Worm (Caenorhabditis elegans): Measurements from ENCODE around the gene C26B9.3.

C26B9.3 gene

DNA sequence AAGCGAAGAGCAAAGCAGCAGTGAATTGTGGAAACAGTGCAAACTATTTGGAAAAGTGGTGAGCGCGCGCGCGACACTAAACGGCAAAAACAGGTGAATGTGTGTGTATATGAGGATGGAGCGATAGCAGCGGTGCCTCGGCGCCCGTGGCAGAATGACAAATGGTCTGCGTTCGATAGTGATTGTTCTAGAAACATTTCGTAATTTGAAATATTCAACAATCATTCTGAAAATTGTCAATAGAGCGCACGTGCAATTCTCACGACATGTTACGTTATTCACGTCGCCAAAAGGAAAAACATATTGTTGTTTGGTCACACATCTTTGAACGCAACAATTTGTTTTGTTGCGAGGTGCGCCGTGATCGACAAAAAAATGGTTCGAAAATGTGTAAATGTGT, 17.2 kb downstream of the C26B9.3 start:
- no peak for TF ChIP-seq lin-13 (tag; optimal IDR thresholded peaks at IDR 0.05)
- TF ChIP-seq unc-120 (tag; optimal IDR thresholded peaks at IDR 0.05; ENCODE audit: poor library complexity, severe bottlenecking), result no peak
- TF ChIP-seq zip-8 (tag; optimal IDR thresholded peaks at IDR 0.05), result no peak
- no peak for TF ChIP-seq nhr-76 (tag; optimal IDR thresholded peaks at IDR 0.05)
- no peak for TF ChIP-seq ham-2 (GFP tag; optimal IDR thresholded peaks at IDR 0.05)

DNA sequence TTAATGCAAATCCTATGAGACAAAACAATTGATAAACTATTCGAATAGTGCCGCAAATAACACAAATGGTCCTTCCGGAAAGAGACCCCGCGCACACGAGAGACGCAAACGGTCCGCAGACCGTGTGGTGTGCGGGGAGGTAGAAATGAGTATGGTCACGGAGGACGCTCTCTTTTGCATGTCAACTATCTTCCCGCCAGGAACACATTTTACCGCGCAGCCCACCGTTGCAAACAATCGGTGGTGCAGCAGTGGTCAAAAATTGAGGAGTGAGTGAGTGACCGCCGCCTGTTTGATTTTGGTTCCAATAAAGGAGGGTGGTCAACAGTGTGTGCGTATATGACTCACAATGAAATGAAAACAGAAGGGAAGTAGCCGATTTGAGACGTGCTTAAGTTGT, 22.6 kb downstream of the C26B9.3 start:
- TF ChIP-seq nhr-2 (tag; optimal IDR thresholded peaks at IDR 0.05) (peak; percentile 30), ztf-11 (tag; optimal IDR thresholded peaks at IDR 0.05) (peak; percentile 17), nhr-237 (tag; optimal IDR thresholded peaks at IDR 0.05) (no peak), cnd-1 (tag; optimal IDR thresholded peaks at IDR 0.05) (peak; percentile 38), sptf-1 (tag; optimal IDR thresholded peaks at IDR 0.05) (peak; percentile 11), ham-2 (GFP tag; optimal IDR thresholded peaks at IDR 0.05) (peak; percentile 42), pha-4 (tag; optimal IDR thresholded peaks at IDR 0.05) (peak; percentile 54), lin-13 (tag; optimal IDR thresholded peaks at IDR 0.05) (no peak)

DNA sequence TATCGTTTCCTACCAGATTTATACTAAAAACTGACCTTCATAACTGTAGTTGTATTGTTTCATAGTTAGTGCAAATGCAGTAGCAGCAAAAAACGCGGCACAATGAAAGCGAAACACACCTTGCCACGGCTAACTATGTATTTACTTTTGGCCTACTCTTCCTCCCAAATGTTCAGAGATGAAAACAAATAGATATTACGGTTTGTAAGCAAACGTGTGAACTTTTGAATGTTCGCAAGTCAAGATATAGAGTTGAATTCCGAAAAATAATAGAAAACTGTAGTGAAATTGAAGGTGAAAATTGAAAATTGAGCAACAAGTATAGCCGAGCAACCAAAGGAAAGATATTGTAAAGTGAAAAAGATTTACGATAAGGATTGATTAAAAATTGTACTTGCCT, 26.1 kb downstream of the C26B9.3 start, which contains the start of gene chtl-1:
Gene chtl-1, minus strand, starts transcription at position 101 of the 400 bp plus-strand sequence.
- TF ChIP-seq mls-2 (tag; optimal IDR thresholded peaks at IDR 0.05) (no peak), bed-3 (GFP tag; optimal IDR thresholded peaks at IDR 0.05) (no peak), blmp-1 (tag; optimal IDR thresholded peaks at IDR 0.05) (no peak), nhr-28 (tag; optimal IDR thresholded peaks at IDR 0.05) (no peak), unc-62 (GFP tag; optimal IDR thresholded peaks at IDR 0.05) (no peak), ceh-83 (GFP tag; optimal IDR thresholded peaks at IDR 0.05) (no peak), zip-8 (tag; optimal IDR thresholded peaks at IDR 0.05) (no peak), lin-32 (GFP tag; optimal IDR thresholded peaks at IDR 0.05) (no peak), ham-2 (GFP tag; optimal IDR thresholded peaks at IDR 0.05) (no peak), nhr-12 (tag; optimal IDR thresholded peaks at IDR 0.05) (no peak), nhr-2 (tag; optimal IDR thresholded peaks at IDR 0.05) (no peak), snpc-4 (tag; optimal IDR thresholded peaks at IDR 0.05) (no peak), ztf-11 (tag; optimal IDR thresholded peaks at IDR 0.05) (no peak), mep-1 (tag; optimal IDR thresholded peaks at IDR 0.05) (no peak), elt-3 (tag; optimal IDR thresholded peaks at IDR 0.05) (no peak), pha-4 (tag; optimal IDR thresholded peaks at IDR 0.05) (no peak), ces-1 (GFP tag; optimal IDR thresholded peaks at IDR 0.05) (no peak), ceh-39 (tag; optimal IDR thresholded peaks at IDR 0.05) (no peak)

ce11 chrX:5365437-5365836, 27.3 kb downstream of the C26B9.3 start, which contains the start of gene F35C8.5:
F35C8.5 (plus strand) TSS chrX:5365813.
- TF ChIP-seq nhr-28 (tag; optimal IDR thresholded peaks at IDR 0.05) (no peak), lin-13 (tag; optimal IDR thresholded peaks at IDR 0.05) (no peak), ham-2 (GFP tag; optimal IDR thresholded peaks at IDR 0.05) (no peak), elt-3 (tag; optimal IDR thresholded peaks at IDR 0.05) (no peak), unc-39 (tag; optimal IDR thresholded peaks at IDR 0.05) (no peak), mep-1 (tag; optimal IDR thresholded peaks at IDR 0.05) (no peak), sem-2 (GFP tag; optimal IDR thresholded peaks at IDR 0.05) (no peak), pha-4 (tag; optimal IDR thresholded peaks at IDR 0.05) (no peak), flh-1 (GFP tag; optimal IDR thresholded peaks at IDR 0.05) (no peak), tbx-8 (GFP tag; optimal IDR thresholded peaks at IDR 0.05) (no peak), drap-1 (GFP tag; optimal IDR thresholded peaks at IDR 0.05) (no peak), hlh-1 (tag; optimal IDR thresholded peaks at IDR 0.05) (no peak), cnd-1 (tag; optimal IDR thresholded peaks at IDR 0.05) (no peak)

- no peak for TF ChIP-seq drap-1 (GFP tag; optimal IDR thresholded peaks at IDR 0.05)
- TF ChIP-seq zip-8 (tag; optimal IDR thresholded peaks at IDR 0.05), result peak; percentile 98
- TF ChIP-seq cnd-1 (tag; optimal IDR thresholded peaks at IDR 0.05), result no peak
Measured at ce11 chrX:5366613-5367012, 28.5 kb downstream of the C26B9.3 start.

- no peak for TF ChIP-seq ham-2 (GFP tag; optimal IDR thresholded peaks at IDR 0.05)
- peak; percentile 65 for TF ChIP-seq mls-2 (tag; optimal IDR thresholded peaks at IDR 0.05)
- no peak for TF ChIP-seq nhr-2 (tag; optimal IDR thresholded peaks at IDR 0.05)
- TF ChIP-seq bed-3 (GFP tag; optimal IDR thresholded peaks at IDR 0.05), result no peak
- TF ChIP-seq pha-4 (tag; optimal IDR thresholded peaks at IDR 0.05), result no peak
- TF ChIP-seq drap-1 (GFP tag; optimal IDR thresholded peaks at IDR 0.05), result peak; percentile 33
- no peak for TF ChIP-seq ceh-39 (tag; optimal IDR thresholded peaks at IDR 0.05)
- peak; percentile 36 for TF ChIP-seq sptf-1 (tag; optimal IDR thresholded peaks at IDR 0.05)
- TF ChIP-seq unc-120 (tag; optimal IDR thresholded peaks at IDR 0.05; ENCODE audit: poor library complexity, severe bottlenecking), result no peak
- peak; percentile 29 for TF ChIP-seq ces-1 (GFP tag; optimal IDR thresholded peaks at IDR 0.05)
Measured at ce11 chrX:5368220-5368619, 30.1 kb downstream of the C26B9.3 start, which contains the start of gene jkk-1. jkk-1 (plus strand) TSS chrX:5368468.

Measured in whole organism, mixed stage, embryonic.